Worm (Caenorhabditis elegans) whole organism, L2 larva: Measurements from ENCODE around the gene Y27F2A.8.

Experiments used
- F13H6.1 ChIP-seq: sonication (generic microtip); optimal IDR thresholded peaks from 2 replicates; lab custom pipeline; 2016; ENCODE audit warnings: missing genetic modification characterization, missing compliant biosample characterization
- R02D3.7 ChIP-seq: fragments of 150-350 bp; optimal IDR thresholded peaks from 2 replicates; lab custom pipeline; 2014; ENCODE audit warnings: missing biosample characterization, missing genetic modification characterization
- elt-1 ChIP-seq: fragments of 150-350 bp; optimal IDR thresholded peaks from 2 replicates; lab custom pipeline; 2014; ENCODE audit warnings: missing biosample characterization, missing genetic modification characterization
- nhr-23 ChIP-seq: fragments of 150-350 bp; optimal IDR thresholded peaks from 2 replicates; lab custom pipeline; 2014; ENCODE audit warnings: missing biosample characterization, missing genetic modification reagents, missing genetic modification characterization
- unc-55 ChIP-seq: fragments of 150-350 bp; sonication (generic microtip); optimal IDR thresholded peaks from 3 replicates; lab custom pipeline; 2014; ENCODE audit warnings: missing biosample characterization, missing genetic modification reagents, missing genetic modification characterization
- unc-62 ChIP-seq: fragments of 150-350 bp; optimal IDR thresholded peaks from 2 replicates; lab custom pipeline; 2014; ENCODE audit warnings: missing biosample characterization, missing genetic modification reagents, missing genetic modification characterization
- ztf-4 ChIP-seq: fragments of 150-350 bp; optimal IDR thresholded peaks from 2 replicates; lab custom pipeline; 2014; ENCODE audit warnings: missing biosample characterization, missing genetic modification characterization

- no peak for TF ChIP-seq ztf-4 (tag; lab: Kevin White, UChicago)
- TF ChIP-seq unc-55, result no peak
- TF ChIP-seq elt-1 (tag; lab: Kevin White, UChicago), result no peak
- no peak for TF ChIP-seq unc-62 (GFP tag; lab: Kevin White, UChicago)
- no peak for TF ChIP-seq F13H6.1 (tag; lab: Kevin White, UChicago)
- TF ChIP-seq nhr-23 (tag; lab: Kevin White, UChicago), result no peak
- TF ChIP-seq R02D3.7, result no peak
These were observed 25.1 kb downstream of the Y27F2A.8 start, which contains the start of gene sdz-35 for ce11 chrII:3208679-3209078.
